Worm (Caenorhabditis elegans): ENCODE data around the gene Y43E12A.3.

- TF ChIP-seq aly-1 (tag; optimal IDR thresholded peaks at IDR 0.05) (no peak), ama-1 (optimal IDR thresholded peaks at IDR 0.05) (no peak), scrt-1 (GFP tag; IDR thresholded peaks at IDR 0.05) (no peak)
These were observed 5.9 kb upstream of the Y43E12A.3 start, which contains the start of gene Y43E12A.2 for ce11 chrIV:10981761-10982160.

Measured in whole organism, early embryonic.